Worm (Caenorhabditis elegans): ENCODE measurements around the gene ndus-8.

The ndus-8 gene

DNA sequence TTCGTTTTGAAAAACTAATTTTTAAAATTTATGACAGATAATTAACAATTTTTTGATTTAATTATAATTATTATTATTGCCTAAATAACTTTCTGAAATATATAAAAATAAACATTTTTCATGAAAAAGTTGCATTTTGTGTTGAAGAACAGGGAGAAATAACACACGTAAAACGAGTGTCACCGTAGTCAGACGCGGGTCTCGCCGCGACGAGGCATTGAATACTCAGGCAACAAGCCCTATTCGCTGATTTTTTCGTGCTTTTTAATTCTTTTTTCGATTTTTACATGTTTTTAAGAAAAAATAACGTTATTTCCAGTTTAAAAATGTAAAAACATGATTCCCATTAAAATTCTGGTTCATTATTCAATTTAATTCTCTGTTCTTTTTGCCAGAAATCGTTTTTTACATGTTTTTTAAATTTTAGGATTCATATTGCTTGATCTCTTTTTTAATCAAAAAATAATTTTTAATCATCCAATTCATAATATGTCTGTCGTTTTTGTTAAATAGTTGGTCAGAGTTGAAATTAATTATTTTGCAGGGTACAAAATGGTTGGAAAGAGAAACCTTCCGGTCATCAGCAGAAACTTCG is 26.0 kb downstream of the ndus-8 start, which contains the start of gene rpl-6 (continued):
- TF ChIP-seq dpl-1 (GFP tag; optimal IDR thresholded peaks at IDR 0.05): peak; percentile 81 to 86 (median 85)
- no peak for TF ChIP-seq nhr-76 (tag; optimal IDR thresholded peaks at IDR 0.05)
- peak; percentile 70 for TF ChIP-seq hpl-2 (GFP tag; optimal IDR thresholded peaks at IDR 0.05)
- TF ChIP-seq efl-1 (optimal IDR thresholded peaks at IDR 0.05): peak; percentile 91 to 94
- TF ChIP-seq efl-1 (GFP tag; optimal IDR thresholded peaks at IDR 0.05 in 1 of 2): peak; percentile 81 to 98
- TF ChIP-seq grh-1 (GFP tag; IDR thresholded peaks at IDR 0.05): peak; percentile 80
- no peak for TF ChIP-seq zag-1 (tag; optimal IDR thresholded peaks at IDR 0.05)
- TF ChIP-seq irx-1 (tag; optimal IDR thresholded peaks at IDR 0.05): peak; percentile 67
- peak; percentile 62 for TF ChIP-seq pax-3 (tag; optimal IDR thresholded peaks at IDR 0.05)
- peak; percentile 85 for TF ChIP-seq fkh-8 (tag; optimal IDR thresholded peaks at IDR 0.05)
- peak; percentile 91 for TF ChIP-seq rnt-1 (tag; optimal IDR thresholded peaks at IDR 0.05)
- peak; percentile 79 for TF ChIP-seq unc-86 (tag; optimal IDR thresholded peaks at IDR 0.05)
- peak; percentile 95 for TF ChIP-seq nhr-85 (tag)
- peak; percentile 81 for TF ChIP-seq jun-1 (tag; optimal IDR thresholded peaks at IDR 0.05)
- TF ChIP-seq C04F5.9 (tag; optimal IDR thresholded peaks at IDR 0.05): peak; percentile 77
- peak; percentile 87 for TF ChIP-seq nhr-90 (tag; optimal IDR thresholded peaks at IDR 0.05; ENCODE audit: poor library complexity)
- TF ChIP-seq nhr-71 (tag; optimal IDR thresholded peaks at IDR 0.05): peak; percentile 93
- peak; percentile 90 for TF ChIP-seq lin-14 (GFP tag; optimal IDR thresholded peaks at IDR 0.05)
- peak; percentile 46 for TF ChIP-seq F16B12.6 (tag; optimal IDR thresholded peaks at IDR 0.05)
- peak; percentile 62 for TF ChIP-seq nhr-237 (tag; optimal IDR thresholded peaks at IDR 0.05)
- TF ChIP-seq swsn-7 (tag; optimal IDR thresholded peaks at IDR 0.05): peak; percentile 85
- no peak for TF ChIP-seq mef-2 (tag; optimal IDR thresholded peaks at IDR 0.05)
- TF ChIP-seq ztf-4 (tag; optimal IDR thresholded peaks at IDR 0.05): peak; percentile 82
- no peak for TF ChIP-seq hlh-17 (GFP tag; optimal IDR thresholded peaks at IDR 0.05; ENCODE audit: borderline replicate concordance)
- no peak for TF ChIP-seq mab-9 (GFP tag; IDR thresholded peaks at IDR 0.05)
- TF ChIP-seq Y116A8C.19 (tag; optimal IDR thresholded peaks at IDR 0.05; ENCODE audit: borderline replicate concordance): no peak
- TF ChIP-seq snu-23 (GFP tag; optimal IDR thresholded peaks at IDR 0.05): peak; percentile 92
- peak; percentile 76 for TF ChIP-seq lir-3 (tag; optimal IDR thresholded peaks at IDR 0.05; ENCODE audit: poor library complexity)
- TF ChIP-seq ama-1 (optimal IDR thresholded peaks at IDR 0.05): peak; percentile 55
- no peak for TF ChIP-seq nhr-28 (tag; optimal IDR thresholded peaks at IDR 0.05)
- TF ChIP-seq skn-1 (tag; optimal IDR thresholded peaks at IDR 0.05): peak; percentile 83
- no peak for TF ChIP-seq alr-1 (tag; optimal IDR thresholded peaks at IDR 0.05; ENCODE audit: borderline replicate concordance)
- TF ChIP-seq unc-130 (tag; optimal IDR thresholded peaks at IDR 0.05): peak; percentile 95
- TF ChIP-seq ets-5 (GFP tag; IDR thresholded peaks at IDR 0.05): no peak
- TF ChIP-seq lin-13 (GFP tag; optimal IDR thresholded peaks at IDR 0.05): peak; percentile 83
- no peak for TF ChIP-seq unc-98 (GFP tag; IDR thresholded peaks at IDR 0.05)
- peak; percentile 80 for TF ChIP-seq fos-1 (tag; optimal IDR thresholded peaks at IDR 0.05)
- TF ChIP-seq tbx-2 (tag; optimal IDR thresholded peaks at IDR 0.05): peak; percentile 86
- TF ChIP-seq isw-1 (GFP tag; IDR thresholded peaks at IDR 0.05): peak; percentile 90
- TF ChIP-seq efl-3 (GFP tag; optimal IDR thresholded peaks at IDR 0.05): no peak
- peak in 1 of 2 experiments; percentile 77 for TF ChIP-seq mdl-1 (tag; optimal IDR thresholded peaks at IDR 0.05)
- peak in 1 of 2 experiments; percentile 66 for TF ChIP-seq ztf-11 (tag; optimal IDR thresholded peaks at IDR 0.05)
- peak; percentile 91 for TF ChIP-seq nhr-19 (GFP tag; conservative IDR thresholded peaks at IDR 0.05)
- no peak for TF ChIP-seq sup-37 (GFP tag; optimal IDR thresholded peaks at IDR 0.05)
- peak in 5 of 6 experiments; percentile 14 to 98 (median 73) for TF ChIP-seq elt-3 (tag; optimal IDR thresholded peaks at IDR 0.05)

Measured in whole organism, L1 larva.